Worm (Caenorhabditis elegans) whole organism, L4 larva: ENCODE results near the gene D1022.2.

Experiments
- F26F4.8 ChIP-seq: fragments of 200-800 bp; sonication (Bioruptor generic); conservative IDR thresholded peaks from 2 replicates; pipeline ENCODE4 v1.3.6; 2022; ENCODE audit warnings: missing genetic modification characterization, missing compliant biosample characterization
- F44E2.7 ChIP-seq: fragments of 200-800 bp; sonication (Bioruptor generic); IDR thresholded peaks from 2 replicates; pipeline ENCODE4 v2.1.2; 2022; ENCODE audit warnings: missing genetic modification characterization, missing compliant biosample characterization
- T26A8.4 ChIP-seq: fragments of 200-800 bp; sonication (Bioruptor generic); IDR thresholded peaks from 2 replicates; pipeline ENCODE4 v1.3.6; 2022; ENCODE audit warnings: missing genetic modification characterization, missing compliant biosample characterization
- Y105C5A.15 ChIP-seq: fragments of 200-800 bp; sonication (Bioruptor generic); IDR thresholded peaks from 2 replicates; pipeline ENCODE4 v1.3.6; 2022; ENCODE audit warnings: missing genetic modification characterization, missing compliant biosample characterization
- ZK337.2 ChIP-seq: fragments of 200-800 bp; sonication (Bioruptor generic); IDR thresholded peaks from 2 replicates; pipeline ENCODE4 v1.3.6; 2022; ENCODE audit warnings: missing genetic modification reagents, missing genetic modification characterization, missing compliant biosample characterization
- ceh-32 ChIP-seq: sonication (generic microtip); optimal IDR thresholded peaks from 2 replicates; lab custom pipeline; 2016; ENCODE audit warnings: mild to moderate bottlenecking, missing genetic modification characterization, missing compliant biosample characterization; ENCODE audit not compliant: poor library complexity
- cey-2 ChIP-seq: sonication (generic microtip); optimal IDR thresholded peaks from 3 replicates; lab custom pipeline; 2017; ENCODE audit warnings: missing genetic modification characterization, mild to moderate bottlenecking, missing compliant biosample characterization, antibody characterized with exemption, borderline replicate concordance; ENCODE audit not compliant: insufficient read depth
- daf-12 ChIP-seq: fragments of 150-350 bp; optimal IDR thresholded peaks from 2 replicates; lab custom pipeline; 2014; ENCODE audit warnings: missing biosample characterization, missing genetic modification reagents, missing genetic modification characterization
- daf-16 ChIP-seq, 3 experiments: sonication (generic microtip); optimal IDR thresholded peaks; 2 replicates each; lab custom pipeline; 2016 to 2017; ENCODE audit warnings: missing genetic modification characterization in 3 of 3, missing genetic modification reagents in 3 of 3, mild to moderate bottlenecking in 2 of 3, missing compliant biosample characterization in 2 of 3, missing biosample characterization in 1 of 3, moderate library complexity in 1 of 3
- daf-19 ChIP-seq: fragments of 200-800 bp; sonication (Bioruptor generic); conservative IDR thresholded peaks from 2 replicates; pipeline ENCODE4 v1.3.6; 2022; ENCODE audit warnings: missing genetic modification characterization, missing compliant biosample characterization
- dmd-6 ChIP-seq: fragments of 200-800 bp; sonication (Bioruptor generic); IDR thresholded peaks from 2 replicates; pipeline ENCODE4 v1.3.6; 2022; ENCODE audit warnings: missing genetic modification reagents, missing genetic modification characterization, missing compliant biosample characterization
- dve-1 ChIP-seq: sonication (generic microtip); optimal IDR thresholded peaks from 2 replicates; lab custom pipeline; 2017; ENCODE audit warnings: antibody characterized with exemption, mild to moderate bottlenecking, missing genetic modification characterization, missing compliant biosample characterization; ENCODE audit not compliant: insufficient read depth
- hif-1 ChIP-seq, 2 experiments: sonication (generic microtip); optimal IDR thresholded peaks; 2 replicates each; lab custom pipeline; 2016 to 2017; ENCODE audit warnings: missing compliant biosample characterization in 2 of 2, missing genetic modification characterization in 2 of 2, missing genetic modification reagents in 2 of 2, missing genotype in 2 of 2, mild to moderate bottlenecking in 1 of 2
- jun-1 ChIP-seq: fragments of 150-350 bp; optimal IDR thresholded peaks from 2 replicates; lab custom pipeline; 2014; ENCODE audit warnings: missing biosample characterization, missing genetic modification reagents, missing genetic modification characterization
- lin-29 ChIP-seq: fragments of 200-800 bp; sonication (Bioruptor generic); IDR thresholded peaks from 2 replicates; pipeline ENCODE4 v1.3.6; 2022; ENCODE audit warnings: missing genetic modification reagents, missing genetic modification characterization, missing compliant biosample characterization
- lin-39 ChIP-seq: fragments of 150-350 bp; optimal IDR thresholded peaks from 2 replicates; lab custom pipeline; 2014; ENCODE audit warnings: missing biosample characterization, missing genetic modification reagents, missing genetic modification characterization
- lsy-2 ChIP-seq, 2 experiments: fragments of 150-350 bp in 1 of 2; sonication (generic microtip) in 1 of 2; optimal IDR thresholded peaks; 2 replicates each; lab custom pipeline; 2014 to 2017; ENCODE audit warnings: missing biosample characterization in 2 of 2, missing genetic modification characterization in 2 of 2
- madf-5 ChIP-seq, 2 experiments: fragments of 200-800 bp; sonication (Bioruptor generic); IDR thresholded peaks; 2 replicates each; pipeline ENCODE4 v1.3.6; 2022; ENCODE audit warnings: missing compliant biosample characterization in 2 of 2, missing genetic modification characterization in 2 of 2
- madf-9 ChIP-seq: fragments of 200-800 bp; sonication (Bioruptor generic); conservative IDR thresholded peaks from 2 replicates; pipeline ENCODE4 v1.3.6; 2022; ENCODE audit warnings: missing genetic modification reagents, missing genetic modification characterization, missing compliant biosample characterization
- mdl-1 ChIP-seq, 2 experiments: fragments of 150-350 bp in 1 of 2; sonication (generic microtip) in 1 of 2; optimal IDR thresholded peaks; 2 replicates each; lab custom pipeline; 2014 to 2017; ENCODE audit warnings: missing biosample characterization in 2 of 2, missing genetic modification characterization in 2 of 2
- mep-1 ChIP-seq: fragments of 150-350 bp; sonication (generic microtip); optimal IDR thresholded peaks from 3 replicates; lab custom pipeline; 2014; ENCODE audit warnings: missing biosample characterization, missing genetic modification characterization
- nhr-11 ChIP-seq: fragments of 150-350 bp; optimal IDR thresholded peaks from 2 replicates; lab custom pipeline; 2014; ENCODE audit warnings: missing biosample characterization, missing genetic modification characterization
- nhr-237 ChIP-seq: sonication (generic microtip); optimal IDR thresholded peaks from 2 replicates; lab custom pipeline; 2017; ENCODE audit warnings: missing biosample characterization, missing genetic modification characterization
- nhr-28 ChIP-seq: fragments of 150-350 bp; optimal IDR thresholded peaks from 2 replicates; lab custom pipeline; 2014; ENCODE audit warnings: missing biosample characterization, missing genetic modification characterization
- nhr-41 ChIP-seq: fragments of 200-800 bp; sonication (Bioruptor generic); IDR thresholded peaks from 2 replicates; pipeline ENCODE4 v1.3.6; 2022; ENCODE audit warnings: missing genetic modification reagents, missing genetic modification characterization, missing compliant biosample characterization
- nhr-6 ChIP-seq: fragments of 150-350 bp; optimal IDR thresholded peaks from 2 replicates; lab custom pipeline; 2014; ENCODE audit warnings: missing biosample characterization, missing genetic modification characterization
- pha-4 ChIP-seq, 2 experiments: fragments of 150-350 bp in 1 of 2; fragments of 200-800 bp in 1 of 2; sonication (Bioruptor generic) in 1 of 2; IDR thresholded peaks in 1 of 2; optimal IDR thresholded peaks in 1 of 2; 2 replicates each; pipeline versions ENCODE4 v1.3.6 to Lab custom; 2014 to 2022; ENCODE audit warnings: missing genetic modification characterization in 2 of 2, missing genetic modification reagents in 2 of 2, missing biosample characterization in 1 of 2, missing compliant biosample characterization in 1 of 2
- php-3 ChIP-seq: fragments of 200-800 bp; sonication (Bioruptor generic); IDR thresholded peaks from 2 replicates; pipeline ENCODE4 v1.3.6; 2022; ENCODE audit warnings: missing genetic modification reagents, missing genetic modification characterization, missing compliant biosample characterization
- pqm-1 ChIP-seq: sonication (generic microtip); optimal IDR thresholded peaks from 2 replicates; lab custom pipeline; 2017; ENCODE audit warnings: missing biosample characterization, missing genetic modification characterization
- sdz-12 ChIP-seq: fragments of 200-800 bp; sonication (Bioruptor generic); optimal IDR thresholded peaks from 2 replicates; lab custom pipeline; 2018; ENCODE audit warnings: mild to moderate bottlenecking, missing genetic modification characterization, missing compliant biosample characterization
- skn-1 ChIP-seq: fragments of 150-350 bp; optimal IDR thresholded peaks from 2 replicates; lab custom pipeline; 2014; ENCODE audit warnings: missing biosample characterization, missing genetic modification characterization
- tag-97 ChIP-seq: fragments of 200-800 bp; sonication (Bioruptor generic); IDR thresholded peaks from 2 replicates; pipeline ENCODE4 v1.3.6; 2022; ENCODE audit warnings: missing genetic modification characterization, missing compliant biosample characterization
- unc-62 ChIP-seq, 3 experiments: fragments of 150-350 bp in 1 of 3; sonication (generic microtip); optimal IDR thresholded peaks in 2 of 3; peaks in 1 of 3; 1 replicate in 1 of 3; 2 replicates in 2 of 3; lab custom pipeline; 2014 to 2017; ENCODE audit warnings: missing biosample characterization in 3 of 3, missing genetic modification characterization in 3 of 3, missing genetic modification reagents in 3 of 3, missing genotype in 1 of 3
- vab-7 ChIP-seq: fragments of 200-800 bp; sonication (Bioruptor generic); IDR thresholded peaks from 2 replicates; pipeline ENCODE4 v1.3.6; 2022; ENCODE audit warnings: missing genetic modification reagents, missing genetic modification characterization, missing compliant biosample characterization
- zfp-3 ChIP-seq: fragments of 200-800 bp; sonication (Bioruptor generic); conservative IDR thresholded peaks from 2 replicates; pipeline ENCODE4 v1.3.6; 2022; ENCODE audit warnings: missing genetic modification reagents, missing genetic modification characterization, missing compliant biosample characterization

Gene D1022.2

DNA sequence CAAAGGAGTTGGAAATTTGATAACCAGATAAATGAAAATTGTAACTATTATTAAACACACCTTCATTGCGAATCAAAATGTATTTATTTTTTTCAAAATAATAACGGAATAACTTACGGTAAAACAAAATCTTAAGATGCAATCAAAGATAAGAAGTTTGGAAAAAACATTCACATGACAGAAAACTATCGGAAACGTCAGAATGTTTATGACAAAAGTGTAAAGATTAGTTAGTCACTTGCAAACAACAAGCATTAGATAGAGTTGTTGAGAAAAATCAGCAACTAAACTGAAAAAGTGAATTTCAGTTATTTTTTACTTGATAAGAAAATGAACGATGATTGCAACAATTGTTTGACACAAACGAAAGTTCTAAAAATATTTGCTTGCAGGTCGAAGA is 39.1 kb upstream of the D1022.2 start:
- TF ChIP-seq mep-1 (peak; percentile 59), daf-16 (GFP tag; optimal IDR thresholded peaks at IDR 0.05; lab: Kevin White, UChicago) (no peak), daf-16 (tag; optimal IDR thresholded peaks at IDR 0.05; lab: Kevin White, UChicago) (peak; percentile 93), Y105C5A.15 (no peak), F44E2.7 (no peak), dve-1 (tag; lab: Kevin White, UChicago) (no peak), ZK337.2 (GFP tag; lab: Robert Waterston, UW) (no peak), nhr-28 (tag; lab: Kevin White, UChicago) (peak; percentile 69), jun-1 (tag; lab: Kevin White, UChicago) (no peak), ceh-32 (tag; lab: Kevin White, UChicago) (no peak), lsy-2 (tag; optimal IDR thresholded peaks at IDR 0.05; lab: Kevin White, UChicago) (peak in 1 of 2 experiments; percentile 13), tag-97 (GFP tag; lab: Robert Waterston, UW) (no peak), F26F4.8 (GFP tag; lab: Robert Waterston, UW) (no peak), daf-12 (no peak), lin-29 (GFP tag; lab: Robert Waterston, UW) (no peak), nhr-11 (tag; lab: Kevin White, UChicago) (no peak), cey-2 (tag; lab: Kevin White, UChicago) (no peak), sdz-12 (GFP tag; lab: Kevin White, UChicago) (no peak), nhr-41 (GFP tag; lab: Robert Waterston, UW) (no peak), lin-39 (tag; lab: Kevin White, UChicago) (no peak)

- TF ChIP-seq pha-4 (GFP tag; IDR thresholded peaks at IDR 0.05; lab: Robert Waterston, UW) = no peak
- no peak for TF ChIP-seq pha-4 (tag; optimal IDR thresholded peaks at IDR 0.05; lab: Kevin White, UChicago)
- TF ChIP-seq T26A8.4 (GFP tag; lab: Robert Waterston, UW) = no peak
- peak in 1 of 2 experiments; percentile 20 for TF ChIP-seq unc-62 (GFP tag; optimal IDR thresholded peaks at IDR 0.05 in 1 of 2; lab: Kevin White, UChicago)
- TF ChIP-seq unc-62 (tag; optimal IDR thresholded peaks at IDR 0.05; lab: Kevin White, UChicago) = no peak
- peak; percentile 94 for TF ChIP-seq nhr-28 (tag; lab: Kevin White, UChicago)
- peak; percentile 77 for TF ChIP-seq pqm-1 (tag; lab: Kevin White, UChicago)
- peak in 1 of 2 experiments; percentile 6 for TF ChIP-seq mdl-1 (tag; optimal IDR thresholded peaks at IDR 0.05; lab: Kevin White, UChicago)
- TF ChIP-seq dmd-6 (GFP tag; lab: Robert Waterston, UW) = peak; percentile 33
Measured at ce11 chrII:7420796-7421386, 38.4 kb upstream of the D1022.2 start.

DNA sequence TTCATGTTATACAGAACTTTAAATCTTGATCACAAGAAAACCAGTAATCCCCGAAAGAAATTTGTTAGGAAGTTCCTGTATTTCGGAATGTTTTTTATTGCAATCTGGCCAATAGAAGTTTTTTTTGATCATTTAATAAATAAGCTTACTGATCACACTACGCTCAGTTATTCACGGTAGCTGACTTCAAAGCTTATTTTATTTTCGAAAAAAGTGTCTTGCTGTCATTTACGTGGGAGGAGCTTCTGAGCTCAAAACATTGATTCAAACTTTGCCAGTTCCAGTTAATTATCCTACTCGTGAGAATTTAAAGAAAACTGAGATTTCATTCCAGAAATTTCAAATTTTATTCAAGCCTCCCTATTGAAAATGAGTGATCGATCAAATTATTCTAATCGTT is 27.0 kb upstream of the D1022.2 start, which contains the start of gene srd-54:
TSS of gene srd-54 (plus strand) at position 301 of the 400 bp plus-strand sequence.
- TF ChIP-seq php-3 (no peak), hif-1 (tag; optimal IDR thresholded peaks at IDR 0.05; lab: Kevin White, UChicago) (no peak), madf-9 (GFP tag; lab: Robert Waterston, UW) (no peak), daf-19 (GFP tag; lab: Robert Waterston, UW) (no peak), nhr-237 (tag; lab: Kevin White, UChicago) (no peak), madf-5 (GFP tag; IDR thresholded peaks at IDR 0.05; lab: Robert Waterston, UW) (no peak)

DNA sequence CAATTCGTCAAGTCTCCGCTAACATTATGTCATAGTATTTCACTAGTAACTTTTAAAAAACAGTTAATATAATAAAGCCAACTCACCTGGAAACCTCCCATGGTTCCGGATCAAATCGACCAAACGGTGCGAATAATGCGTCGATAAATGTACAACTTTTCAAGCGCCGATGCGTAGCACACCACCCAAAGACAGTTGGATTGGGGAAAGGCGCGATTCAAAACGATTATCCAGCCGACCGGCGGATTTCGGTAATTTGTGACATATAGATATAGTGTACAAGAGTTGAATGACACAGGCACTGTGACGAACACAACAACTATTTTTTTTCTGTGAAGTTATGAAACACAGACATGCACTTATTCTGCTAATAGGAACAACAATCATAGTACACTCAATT is 25.1 kb upstream of the D1022.2 start, which contains the start of gene kcc-3:
TSS of gene kcc-3 (minus strand) at position 101 of the 400 bp plus-strand sequence.
- TF ChIP-seq zfp-3 (no peak), vab-7 (GFP tag; lab: Robert Waterston, UW) (no peak), skn-1 (no peak), nhr-6 (tag; lab: Kevin White, UChicago) (no peak)
- TF ChIP-seq, all 104 proteins: peak for 0
